Fruit fly (Drosophila melanogaster) whole organism: Measurements from ENCODE around the gene UQCR-C1.

ENCODE experiments used
- Dll ChIP-seq: fragments of >200 bp; optimal IDR thresholded peaks from 2 replicates; lab custom pipeline; 2017
- EcR ChIP-seq, 2 experiments: fragments of >200 bp; optimal IDR thresholded peaks; 2 replicates each; lab custom pipeline; 2017; ENCODE audit warnings: missing biosample characterization in 2 of 2, missing genetic modification characterization in 2 of 2, missing genetic modification reagents in 2 of 2
- pan ChIP-seq: fragments of >200 bp; optimal IDR thresholded peaks from 2 replicates; lab custom pipeline; 2017
- usp ChIP-seq: fragments of >200 bp; optimal IDR thresholded peaks from 2 replicates; lab custom pipeline; 2017; ENCODE audit warnings: missing biosample characterization, missing genetic modification characterization, mixed read lengths

- TF ChIP-seq usp (GFP tag; lab: Kevin White, UChicago) (no peak), Dll (no peak), pan (lab: Kevin White, UChicago) (no peak), EcR (GFP tag; optimal IDR thresholded peaks at IDR 0.05; lab: Kevin White, UChicago) (no peak)
Measured at dm6 chr3R:14878145-14878544, 11.9 kb upstream of the UQCR-C1 start.
